Worm (Caenorhabditis elegans) whole organism, L1 larva: ENCODE results near the gene T19C3.6.

Experiments used
- blmp-1 ChIP-seq: fragments of 150-350 bp; optimal IDR thresholded peaks from 2 replicates; lab custom pipeline; 2014; ENCODE audit warnings: missing biosample characterization, missing genetic modification characterization
- xbp-1 ChIP-seq: sonication (generic microtip); optimal IDR thresholded peaks from 2 replicates; lab custom pipeline; 2016; ENCODE audit warnings: missing genetic modification characterization, missing compliant biosample characterization

- TF ChIP-seq xbp-1 (tag; lab: Kevin White, UChicago) (no peak), blmp-1 (no peak)
Measured at ce11 chrIII:598687-599086, 32.6 kb downstream of the T19C3.6 start, which contains the start of gene Y55B1AR.2.
